Fruit fly (Drosophila melanogaster) whole organism, prepupa: ENCODE results near the gene nkd.

Source experiments
- Eip93F ChIP-seq: fragments of 200-800 bp; sonication (Bioruptor generic); optimal IDR thresholded peaks from 2 replicates; lab custom pipeline; 2016; ENCODE audit warnings: missing biosample characterization, mild to moderate bottlenecking, missing genetic modification characterization
- eg ChIP-seq: fragments of 200-800 bp; sonication (Bioruptor generic); IDR thresholded peaks from 3 replicates; pipeline ENCODE4 v1.3.6; 2022; ENCODE audit warnings: missing biosample characterization, missing genetic modification characterization
- pdm3 ChIP-seq: fragments of 200-800 bp; sonication (Bioruptor generic); optimal IDR thresholded peaks from 3 replicates; lab custom pipeline; 2016; ENCODE audit warnings: missing biosample characterization, missing genetic modification characterization
- salr ChIP-seq, 2 experiments: fragments of 200-800 bp; sonication (Bioruptor generic); optimal IDR thresholded peaks; 3 replicates each; lab custom pipeline; 2016 to 2018; ENCODE audit warnings: missing biosample characterization in 2 of 2, missing genetic modification characterization in 2 of 2, mild to moderate bottlenecking in 1 of 2
- topi ChIP-seq: fragments of 200-800 bp; sonication (Bioruptor generic); optimal IDR thresholded peaks from 3 replicates; lab custom pipeline; 2016; ENCODE audit warnings: missing biosample characterization, missing genetic modification characterization
- vri ChIP-seq: fragments of 200-800 bp; sonication (Bioruptor generic); optimal IDR thresholded peaks from 3 replicates; lab custom pipeline; 2016; ENCODE audit warnings: missing biosample characterization, mild to moderate bottlenecking, missing genetic modification characterization

- TF ChIP-seq pdm3 (GFP tag; lab: Kevin White, UChicago) (no peak), topi (GFP tag; lab: Kevin White, UChicago) (no peak), Eip93F (no peak), vri (no peak), salr (GFP tag; optimal IDR thresholded peaks at IDR 0.05; lab: Kevin White, UChicago) (no peak), eg (no peak)
These were observed 25.9 kb downstream of the nkd start for dm6 chr3L:19019308-19019749.
